Comparison of ENCODE assay signal across 2 fruit fly cellular contexts in the genomic region with DNA sequence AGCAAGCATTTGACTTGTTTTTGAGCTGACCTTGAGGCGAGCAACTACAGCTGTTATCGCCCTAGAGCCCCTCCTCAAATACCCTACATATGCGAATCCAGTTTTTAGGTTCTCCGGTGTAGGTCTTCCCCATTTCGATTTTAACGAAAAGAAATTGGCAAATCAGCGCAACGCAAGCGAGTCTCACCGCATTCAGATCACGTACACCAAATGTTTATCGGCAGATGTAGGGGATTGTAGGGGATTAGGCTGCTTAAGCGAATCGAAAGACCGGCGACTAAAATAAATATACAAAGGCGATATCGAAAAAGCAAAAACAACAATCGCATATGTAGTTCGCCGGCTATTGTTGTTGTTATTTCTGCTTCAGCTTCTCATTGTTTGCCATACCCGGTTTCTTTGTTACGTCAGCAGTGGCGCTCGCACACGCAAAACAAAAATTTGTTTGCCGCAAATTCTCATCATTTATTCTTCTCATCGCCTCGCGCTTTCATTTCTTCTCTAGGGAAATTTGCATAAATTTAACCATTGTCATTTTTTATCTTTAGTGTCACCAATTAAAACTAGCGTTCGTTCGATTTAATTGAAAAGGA.
TF ChIP-seq lines count a peak whose summit lies in the region.

No protein-coding gene starts in this region.

TF ChIP-seq in whole organism, embryonic, 481 proteins besides CTCF, POLR2A, EP300 and RAD21 (continued from another document and continues in another):
- TF ChIP-seq CG7357 (GFP tag; IDR thresholded peaks at IDR 0.05; lab: Robert Waterston, UW) (peak; percentile 69), Dek (tag; optimal IDR thresholded peaks at IDR 0.05; lab: Kevin White, UChicago) (peak; percentile 69), sisA (GFP tag; IDR thresholded peaks at IDR 0.05; lab: Robert Waterston, UW) (peak; percentile 42), HHEX (GFP tag; optimal IDR thresholded peaks at IDR 0.05; lab: Kevin White, UChicago) (peak; percentile 60), otp (GFP tag; IDR thresholded peaks at IDR 0.05; lab: Robert Waterston, UW) (peak; percentile 64; the same call in 1 of the 3 replicates), CG9817 (tag; optimal IDR thresholded peaks at IDR 0.05; lab: Kevin White, UChicago) (peak; percentile 64), onecut (GFP tag; IDR thresholded peaks at IDR 0.05; lab: Robert Waterston, UW) (no peak), HLH54F (GFP tag; optimal IDR thresholded peaks at IDR 0.05; lab: Kevin White, UChicago) (peak; percentile 82), C15 (GFP tag; IDR thresholded peaks at IDR 0.05; lab: Robert Waterston, UW) (peak; percentile 50; the same call in 1 of the 3 replicates), shn (GFP tag; optimal IDR thresholded peaks at IDR 0.05; lab: Kevin White, UChicago) (peak; percentile 86), CG15269 (tag; optimal IDR thresholded peaks at IDR 0.05; lab: Kevin White, UChicago) (peak; percentile 72), bcd (GFP tag; optimal IDR thresholded peaks at IDR 0.05; lab: Kevin White, UChicago) (peak; percentile 82), CG1602 (GFP tag; optimal IDR thresholded peaks at IDR 0.05; lab: Kevin White, UChicago) (peak; percentile 34), fd3F (GFP tag; optimal IDR thresholded peaks at IDR 0.05; lab: Kevin White, UChicago) (peak; percentile 66), CG16815 (GFP tag; optimal IDR thresholded peaks at IDR 0.05; lab: Kevin White, UChicago) (peak; percentile 65), pnt (GFP tag; optimal IDR thresholded peaks at IDR 0.05; lab: Kevin White, UChicago) (peak; percentile 54), CG14014 (GFP tag; IDR thresholded peaks at IDR 0.05; lab: Robert Waterston, UW) (peak; percentile 69), nerfin-1 (tag; optimal IDR thresholded peaks at IDR 0.05; lab: Kevin White, UChicago) (no peak), Dip3 (GFP tag; optimal IDR thresholded peaks at IDR 0.05; lab: Kevin White, UChicago) (peak; percentile 91), Lhr (GFP tag; optimal IDR thresholded peaks at IDR 0.05; lab: Kevin White, UChicago) (no peak), esg (GFP tag; conservative IDR thresholded peaks at IDR 0.05; lab: Robert Waterston, UW) (peak; percentile 60; the same call in 1 of the 2 replicates), CG4360 (GFP tag; IDR thresholded peaks at IDR 0.05; lab: Robert Waterston, UW) (no peak), unpg (GFP tag; optimal IDR thresholded peaks at IDR 0.05; lab: Kevin White, UChicago) (peak; percentile 76), al (GFP tag; IDR thresholded peaks at IDR 0.05; lab: Robert Waterston, UW) (peak; percentile 74), sug (tag; optimal IDR thresholded peaks at IDR 0.05; lab: Kevin White, UChicago) (peak; percentile 39), ase (GFP tag; IDR thresholded peaks at IDR 0.05; lab: Robert Waterston, UW) (0 out of 3 replicates have a peak, but pooled peaks have one; percentile 27), CG16863 (GFP tag; optimal IDR thresholded peaks at IDR 0.05; lab: Kevin White, UChicago) (peak; percentile 23), Gug (GFP tag; IDR thresholded peaks at IDR 0.05; lab: Robert Waterston, UW) (peak; percentile 87; the same call in 3 of the 4 replicates), CG12104 (GFP tag; optimal IDR thresholded peaks at IDR 0.05; lab: Kevin White, UChicago) (peak; percentile 25), CG6813 (GFP tag; optimal IDR thresholded peaks at IDR 0.05; lab: Kevin White, UChicago) (peak; percentile 37), Sin3A (optimal IDR thresholded peaks at IDR 0.05; lab: Kevin White, UChicago) (no peak), Camta (GFP tag; optimal IDR thresholded peaks at IDR 0.05; lab: Kevin White, UChicago) (peak; percentile 48), CG4404 (GFP tag; IDR thresholded peaks at IDR 0.05; lab: Robert Waterston, UW) (peak; percentile 57), CG33213 (GFP tag; optimal IDR thresholded peaks at IDR 0.05; lab: Kevin White, UChicago) (peak; percentile 30), crol (GFP tag; IDR thresholded peaks at IDR 0.05; lab: Robert Waterston, UW) (no peak), MBD-R2 (GFP tag; IDR thresholded peaks at IDR 0.05; lab: Robert Waterston, UW) (peak; percentile 37; the same call in 1 of the 2 replicates), CG1529 (GFP tag; optimal IDR thresholded peaks at IDR 0.05; lab: Kevin White, UChicago) (no peak), cad (GFP tag; optimal IDR thresholded peaks at IDR 0.05; lab: Kevin White, UChicago) (no peak), CG30403 (GFP tag; optimal IDR thresholded peaks at IDR 0.05; lab: Kevin White, UChicago) (peak; percentile 75), CG7556 (GFP tag; optimal IDR thresholded peaks at IDR 0.05; lab: Kevin White, UChicago) (peak; percentile 37), Hand (GFP tag; optimal IDR thresholded peaks at IDR 0.05; lab: Kevin White, UChicago) (no peak), CG11560 (tag; IDR thresholded peaks at IDR 0.05; lab: Robert Waterston, UW) (0 out of 3 replicates have a peak, but pooled peaks have one; percentile 20), B-H1 (GFP tag; IDR thresholded peaks at IDR 0.05; lab: Robert Waterston, UW) (peak; percentile 45; the same call in 1 of the 3 replicates), CG10431 (GFP tag; optimal IDR thresholded peaks at IDR 0.05; lab: Kevin White, UChicago) (no peak), fd96Cb (tag; optimal IDR thresholded peaks at IDR 0.05; lab: Kevin White, UChicago) (peak; percentile 31), gce (GFP tag; IDR thresholded peaks at IDR 0.05; lab: Robert Waterston, UW) (peak; percentile 51; the same call in 1 of the 3 replicates), CG18476 (GFP tag; optimal IDR thresholded peaks at IDR 0.05; lab: Kevin White, UChicago) (peak; percentile 20), CG16779 (GFP tag; IDR thresholded peaks at IDR 0.05; lab: Robert Waterston, UW) (peak; percentile 29; the same call in 1 of the 2 replicates), fd102C (GFP tag; optimal IDR thresholded peaks at IDR 0.05; lab: Kevin White, UChicago) (no peak), Atf-2 (GFP tag; optimal IDR thresholded peaks at IDR 0.05; lab: Kevin White, UChicago) (peak; percentile 50), Dref (GFP tag; IDR thresholded peaks at IDR 0.05; lab: Robert Waterston, UW) (peak; percentile 35; the same call in 1 of the 2 replicates), tup (GFP tag; optimal IDR thresholded peaks at IDR 0.05; lab: Kevin White, UChicago) (peak; percentile 34), aop (GFP tag; IDR thresholded peaks at IDR 0.05; lab: Robert Waterston, UW) (peak; percentile 45; the same call in 1 of the 2 replicates), Spps (tag; optimal IDR thresholded peaks at IDR 0.05; lab: Kevin White, UChicago) (no peak), slbo (GFP tag; IDR thresholded peaks at IDR 0.05; lab: Robert Waterston, UW) (peak; percentile 90), caup (GFP tag; optimal IDR thresholded peaks at IDR 0.05; lab: Kevin White, UChicago; ENCODE audit: severe bottlenecking) (peak; percentile 68), CG7786 (GFP tag; optimal IDR thresholded peaks at IDR 0.05; lab: Kevin White, UChicago) (peak; percentile 86), CG2875 (GFP tag; optimal IDR thresholded peaks at IDR 0.05; lab: Kevin White, UChicago) (no peak), dmrt11E (tag; optimal IDR thresholded peaks at IDR 0.05; lab: Kevin White, UChicago) (peak; percentile 22), CG14441 (GFP tag; IDR thresholded peaks at IDR 0.05; lab: Robert Waterston, UW) (peak; percentile 75)

TF ChIP-seq in whole organism, prepupa, 60 proteins besides CTCF, POLR2A, EP300 and RAD21 (continued from another document):
- TF ChIP-seq Gug (GFP tag; IDR thresholded peaks at IDR 0.05; lab: Robert Waterston, UW) (peak; percentile 88), CG11902 (GFP tag; optimal IDR thresholded peaks at IDR 0.05; lab: Kevin White, UChicago) (peak; percentile 94), salr (GFP tag; optimal IDR thresholded peaks at IDR 0.05; lab: Kevin White, UChicago) (peak; percentile 83 to 93), dac (GFP tag; optimal IDR thresholded peaks at IDR 0.05; lab: Kevin White, UChicago) (peak; percentile 64), achi (GFP tag; optimal IDR thresholded peaks at IDR 0.05; lab: Kevin White, UChicago) (peak; percentile 91), CG3919 (GFP tag; optimal IDR thresholded peaks at IDR 0.05; lab: Kevin White, UChicago) (peak; percentile 96), CG6792 (GFP tag; optimal IDR thresholded peaks at IDR 0.05; lab: Kevin White, UChicago) (peak; percentile 92), CG11294 (GFP tag; IDR thresholded peaks at IDR 0.05; lab: Robert Waterston, UW) (peak; percentile 75), CG16779 (tag; optimal IDR thresholded peaks at IDR 0.05; lab: Kevin White, UChicago) (peak; percentile 91), CG6276 (GFP tag; optimal IDR thresholded peaks at IDR 0.05; lab: Kevin White, UChicago) (peak; percentile 67), topi (GFP tag; optimal IDR thresholded peaks at IDR 0.05; lab: Kevin White, UChicago) (peak; percentile 94)
